Worm (Caenorhabditis elegans): Measurements from ENCODE around the gene cgt-3.

The cgt-3 gene

DNA sequence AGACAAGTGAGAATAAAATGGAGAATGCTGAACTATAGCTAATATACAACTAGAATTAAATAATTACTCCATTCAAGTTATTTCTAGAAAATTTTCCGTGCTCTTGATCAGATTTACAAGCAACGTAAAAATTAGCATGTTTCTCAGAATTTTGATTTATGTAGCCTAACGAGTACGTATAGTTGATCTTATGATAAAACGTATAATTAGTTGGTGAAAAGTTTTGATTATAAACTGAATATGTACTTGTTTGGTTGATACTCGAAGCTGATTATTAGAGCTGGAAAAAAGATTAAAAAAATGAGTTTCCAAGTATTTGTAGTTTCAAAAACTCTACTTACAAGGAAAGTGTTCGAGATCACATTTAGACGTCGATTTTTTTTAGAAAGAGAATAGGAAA lies 14.6 kb upstream of the cgt-3 start:
- TF ChIP-seq nhr-237 (tag; optimal IDR thresholded peaks at IDR 0.05) (no peak), mls-2 (tag; optimal IDR thresholded peaks at IDR 0.05) (no peak), nhr-76 (tag; optimal IDR thresholded peaks at IDR 0.05) (no peak), lsy-2 (tag; optimal IDR thresholded peaks at IDR 0.05) (no peak), sptf-1 (tag; optimal IDR thresholded peaks at IDR 0.05) (no peak), tbx-8 (GFP tag; optimal IDR thresholded peaks at IDR 0.05) (no peak), lin-13 (tag; optimal IDR thresholded peaks at IDR 0.05) (no peak), blmp-1 (tag; optimal IDR thresholded peaks at IDR 0.05) (no peak), cnd-1 (tag; optimal IDR thresholded peaks at IDR 0.05) (no peak), ztf-11 (tag; optimal IDR thresholded peaks at IDR 0.05) (no peak), ham-2 (GFP tag; optimal IDR thresholded peaks at IDR 0.05) (no peak)

DNA sequence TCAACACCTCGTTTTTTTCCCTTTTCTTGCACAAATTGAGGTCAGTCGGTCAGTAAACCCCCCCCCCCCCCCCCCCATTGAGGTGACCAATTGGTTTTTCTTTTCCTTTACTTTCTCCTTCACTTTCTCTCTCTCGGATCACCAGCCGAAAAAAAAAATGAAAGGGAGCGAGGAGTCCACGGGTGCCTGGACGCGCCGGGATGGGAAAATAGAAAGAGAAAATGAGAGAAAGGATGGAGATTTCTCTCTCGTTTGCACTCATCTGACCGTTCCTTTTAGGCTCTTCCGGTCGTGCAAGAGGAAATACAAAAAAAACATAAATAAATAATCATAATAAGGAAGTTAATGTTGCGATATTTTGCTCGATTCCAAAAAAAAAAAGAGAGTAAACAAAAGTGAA lies 12.0 kb upstream of the cgt-3 start:
- TF ChIP-seq snpc-4 (tag; optimal IDR thresholded peaks at IDR 0.05) = no peak
- TF ChIP-seq blmp-1 (tag; optimal IDR thresholded peaks at IDR 0.05) = peak; percentile 53
- TF ChIP-seq sptf-1 (tag; optimal IDR thresholded peaks at IDR 0.05) = no peak
- no peak for TF ChIP-seq nhr-28 (tag; optimal IDR thresholded peaks at IDR 0.05)
- no peak for TF ChIP-seq ceh-83 (GFP tag; optimal IDR thresholded peaks at IDR 0.05)
- no peak for TF ChIP-seq nhr-237 (tag; optimal IDR thresholded peaks at IDR 0.05)

DNA sequence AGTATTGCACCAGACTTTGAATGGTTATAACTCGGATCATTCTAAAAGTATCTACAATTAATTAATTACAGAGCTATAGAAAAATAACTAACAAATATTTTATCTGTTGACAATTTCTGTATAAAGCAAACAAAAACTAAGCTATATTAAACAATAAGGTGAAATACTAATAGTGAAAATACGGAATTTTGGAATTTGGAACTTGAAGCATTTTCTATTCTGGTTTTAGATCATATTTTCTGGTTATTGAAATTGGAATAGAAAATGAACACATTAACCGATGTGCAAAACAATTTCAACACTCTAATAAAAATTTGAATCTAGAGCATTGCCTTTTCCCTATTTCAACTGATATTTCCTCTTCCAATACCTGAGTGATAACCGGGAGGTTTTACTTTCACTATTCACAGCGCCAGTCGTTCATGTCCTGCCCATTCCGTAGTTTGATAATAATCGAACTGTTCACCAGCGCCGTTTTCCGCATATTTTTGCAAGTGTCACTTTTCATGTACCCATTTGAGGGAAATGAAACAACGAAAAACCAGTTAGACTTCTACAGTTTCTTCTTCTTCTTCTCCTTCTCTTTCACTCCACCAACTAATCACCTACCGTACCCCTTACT lies 11.1 kb upstream of the cgt-3 start:
- TF ChIP-seq sem-2 (GFP tag; optimal IDR thresholded peaks at IDR 0.05) = no peak
- no peak for TF ChIP-seq ceh-39 (tag; optimal IDR thresholded peaks at IDR 0.05)
- no peak for TF ChIP-seq unc-62 (GFP tag; optimal IDR thresholded peaks at IDR 0.05)
- no peak for TF ChIP-seq nhr-76 (tag; optimal IDR thresholded peaks at IDR 0.05)
- TF ChIP-seq nhr-2 (tag; optimal IDR thresholded peaks at IDR 0.05) = no peak
- TF ChIP-seq elt-3 (tag; optimal IDR thresholded peaks at IDR 0.05) = no peak
- no peak for TF ChIP-seq ztf-11 (tag; optimal IDR thresholded peaks at IDR 0.05)
- no peak for TF ChIP-seq mep-1 (tag; optimal IDR thresholded peaks at IDR 0.05)
- TF ChIP-seq nhr-28 (tag; optimal IDR thresholded peaks at IDR 0.05) = no peak
- no peak for TF ChIP-seq nhr-237 (tag; optimal IDR thresholded peaks at IDR 0.05)
- no peak for TF ChIP-seq ham-2 (GFP tag; optimal IDR thresholded peaks at IDR 0.05)
- no peak for TF ChIP-seq elt-1 (tag; optimal IDR thresholded peaks at IDR 0.05; ENCODE audit: borderline replicate concordance, insufficient read depth)
- no peak for TF ChIP-seq unc-39 (tag; optimal IDR thresholded peaks at IDR 0.05)

DNA sequence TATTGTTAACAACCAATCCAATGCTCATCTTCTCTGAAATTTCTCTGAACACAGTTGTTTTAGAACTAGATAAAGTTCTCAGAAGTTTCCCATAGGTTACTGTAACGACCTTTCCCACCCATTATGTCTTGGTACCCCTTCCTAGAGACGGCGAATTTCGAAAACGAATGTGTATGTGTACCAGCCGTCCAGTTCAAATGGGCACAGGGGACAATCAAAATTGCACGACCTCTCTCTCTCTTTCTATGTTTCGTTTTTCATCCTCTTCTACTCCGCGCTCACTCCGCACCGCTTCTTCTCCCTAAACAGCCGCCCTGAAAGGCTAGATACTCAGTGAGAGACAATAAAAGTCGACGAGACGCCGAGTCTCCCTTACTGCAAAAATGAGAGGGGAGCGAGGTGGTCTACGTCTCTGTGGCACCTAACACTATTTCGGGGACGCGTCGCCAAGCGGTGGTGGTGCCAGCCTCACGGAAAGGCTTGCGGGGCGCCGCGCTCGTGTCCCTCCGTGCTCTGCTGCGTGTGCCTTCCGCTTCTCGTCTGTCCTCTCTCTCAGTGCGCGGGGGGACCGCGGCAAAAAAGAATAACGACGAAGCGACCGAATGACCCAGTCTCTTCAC lies 9.6 kb upstream of the cgt-3 start:
- no peak for TF ChIP-seq nhr-12 (tag; optimal IDR thresholded peaks at IDR 0.05)
- TF ChIP-seq ceh-83 (GFP tag; optimal IDR thresholded peaks at IDR 0.05) = no peak
- no peak for TF ChIP-seq blmp-1 (tag; optimal IDR thresholded peaks at IDR 0.05)
- TF ChIP-seq pha-4 (tag; optimal IDR thresholded peaks at IDR 0.05) = no peak
- no peak for TF ChIP-seq nhr-76 (tag; optimal IDR thresholded peaks at IDR 0.05)
- no peak for TF ChIP-seq mls-2 (tag; optimal IDR thresholded peaks at IDR 0.05)
- no peak for TF ChIP-seq nhr-237 (tag; optimal IDR thresholded peaks at IDR 0.05)
- peak; percentile 4 for TF ChIP-seq lin-32 (GFP tag; optimal IDR thresholded peaks at IDR 0.05)
- TF ChIP-seq ces-1 (GFP tag; optimal IDR thresholded peaks at IDR 0.05) = no peak
- no peak for TF ChIP-seq bed-3 (GFP tag; optimal IDR thresholded peaks at IDR 0.05)
- TF ChIP-seq nhr-2 (tag; optimal IDR thresholded peaks at IDR 0.05) = no peak
- TF ChIP-seq zip-8 (tag; optimal IDR thresholded peaks at IDR 0.05) = no peak
- TF ChIP-seq sptf-1 (tag; optimal IDR thresholded peaks at IDR 0.05) = peak; percentile 36
- no peak for TF ChIP-seq elt-1 (tag; optimal IDR thresholded peaks at IDR 0.05; ENCODE audit: borderline replicate concordance, insufficient read depth)

DNA sequence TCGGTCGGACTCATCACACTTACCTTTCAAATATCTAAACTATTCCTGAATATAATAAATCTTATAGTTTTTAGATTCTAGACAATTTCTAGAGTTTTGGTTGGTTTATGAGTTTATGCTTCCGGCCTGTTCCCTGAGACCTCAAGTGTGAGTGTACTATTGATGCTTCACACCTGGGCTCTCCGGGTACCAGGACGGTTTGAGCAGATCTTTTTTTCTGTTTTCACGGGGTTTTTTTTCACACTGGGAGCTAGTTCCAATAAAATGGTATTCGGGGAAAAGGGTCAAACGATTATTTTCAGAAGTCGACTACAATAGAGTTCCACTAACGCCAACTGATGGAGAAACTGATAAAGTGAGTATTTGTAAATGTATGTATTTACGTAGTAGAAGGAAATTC lies 9.0 kb upstream of the cgt-3 start:
- TF ChIP-seq lsy-2 (tag; optimal IDR thresholded peaks at IDR 0.05) = no peak
- no peak for TF ChIP-seq pha-4 (tag; optimal IDR thresholded peaks at IDR 0.05)
- TF ChIP-seq bed-3 (GFP tag; optimal IDR thresholded peaks at IDR 0.05) = no peak
- TF ChIP-seq nhr-237 (tag; optimal IDR thresholded peaks at IDR 0.05) = no peak
- TF ChIP-seq nhr-2 (tag; optimal IDR thresholded peaks at IDR 0.05) = no peak
- TF ChIP-seq nhr-76 (tag; optimal IDR thresholded peaks at IDR 0.05) = no peak
- TF ChIP-seq nhr-12 (tag; optimal IDR thresholded peaks at IDR 0.05) = no peak
- no peak for TF ChIP-seq cnd-1 (tag; optimal IDR thresholded peaks at IDR 0.05)
- TF ChIP-seq zip-8 (tag; optimal IDR thresholded peaks at IDR 0.05) = no peak
- TF ChIP-seq elt-3 (tag; optimal IDR thresholded peaks at IDR 0.05) = no peak
- TF ChIP-seq sptf-1 (tag; optimal IDR thresholded peaks at IDR 0.05) = no peak
- no peak for TF ChIP-seq unc-39 (tag; optimal IDR thresholded peaks at IDR 0.05)
- TF ChIP-seq elt-1 (tag; optimal IDR thresholded peaks at IDR 0.05; ENCODE audit: borderline replicate concordance, insufficient read depth) = no peak
- no peak for TF ChIP-seq unc-62 (GFP tag; optimal IDR thresholded peaks at IDR 0.05)
- TF ChIP-seq drap-1 (GFP tag; optimal IDR thresholded peaks at IDR 0.05) = no peak
- no peak for TF ChIP-seq lin-13 (tag; optimal IDR thresholded peaks at IDR 0.05)
- no peak for TF ChIP-seq snpc-4 (tag; optimal IDR thresholded peaks at IDR 0.05)
- TF ChIP-seq blmp-1 (tag; optimal IDR thresholded peaks at IDR 0.05) = no peak
- TF ChIP-seq ceh-43 (GFP tag; optimal IDR thresholded peaks at IDR 0.05) = no peak

Data from whole organism, mixed stage, embryonic.